Worm (Caenorhabditis elegans): ENCODE data around the gene W03A5.6.

W03A5.6 gene

DNA sequence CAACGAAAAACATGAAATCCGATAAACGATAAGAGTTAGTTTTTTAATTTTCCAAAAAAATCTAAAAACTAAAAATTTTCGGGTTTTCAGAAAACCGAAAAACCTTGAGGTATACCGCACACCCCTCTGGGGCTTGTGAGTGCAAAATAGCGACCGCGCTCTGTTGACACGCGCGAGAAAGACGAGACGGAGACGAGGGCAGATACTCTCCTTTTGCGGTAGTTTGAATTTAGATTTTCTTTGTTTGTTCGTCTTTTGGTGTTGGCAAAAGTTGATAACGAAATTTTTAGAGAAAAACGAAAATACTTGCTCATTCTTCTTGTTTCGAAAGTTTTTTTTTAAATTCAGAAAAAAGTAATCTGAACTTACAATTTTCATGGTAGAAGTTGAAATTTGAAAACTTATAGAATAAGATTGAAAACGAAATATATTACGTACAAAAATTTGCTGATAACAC is 34.8 kb downstream of the W03A5.6 start, which contains the start of the genes W03A5.2 and Y32H12A.8:
Gene W03A5.2 (plus strand): TSS at position 407 of the 457 bp plus-strand sequence.
Gene Y32H12A.8 (minus strand): TSS at position 410 of the 457 bp plus-strand sequence.
- TF ChIP-seq crh-2 (tag; optimal IDR thresholded peaks at IDR 0.05) (peak; percentile 26), nhr-77 (tag; optimal IDR thresholded peaks at IDR 0.05) (no peak), nhr-23 (tag; optimal IDR thresholded peaks at IDR 0.05) (no peak), gmeb-1 (tag; optimal IDR thresholded peaks at IDR 0.05) (peak; percentile 80), C34F6.9 (tag; optimal IDR thresholded peaks at IDR 0.05) (peak; percentile 16), nhr-129 (tag; optimal IDR thresholded peaks at IDR 0.05) (peak; percentile 43), unc-55 (GFP tag; optimal IDR thresholded peaks at IDR 0.05) (peak; percentile 76), lin-11 (tag; optimal IDR thresholded peaks at IDR 0.05) (peak; percentile 10), ceh-16 (tag; optimal IDR thresholded peaks at IDR 0.05) (no peak), lsy-2 (tag; optimal IDR thresholded peaks at IDR 0.05) (peak in 1 of 2 experiments; percentile 71)

DNA sequence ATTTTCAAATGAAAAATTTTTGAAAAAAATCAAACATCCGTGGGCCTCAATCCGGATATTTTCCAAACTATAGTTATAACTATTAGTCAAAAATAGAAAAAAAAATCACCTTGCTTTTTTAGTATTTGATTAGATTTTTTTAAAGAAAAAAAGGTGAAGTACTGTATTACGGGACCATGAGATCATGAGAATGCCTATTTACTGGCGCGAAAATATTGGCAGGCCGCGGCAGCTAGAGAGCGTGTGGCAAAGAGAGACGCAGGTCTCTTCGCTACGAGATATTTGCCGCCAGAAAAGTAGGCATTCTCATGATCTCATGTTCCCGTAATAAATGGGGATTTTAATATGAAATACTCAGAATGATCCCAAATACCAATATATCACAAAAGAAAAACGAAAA is 35.4 kb downstream of the W03A5.6 start:
- TF ChIP-seq unc-39 (tag; optimal IDR thresholded peaks at IDR 0.05), result no peak
- no peak for TF ChIP-seq skn-1 (tag; optimal IDR thresholded peaks at IDR 0.05)
- no peak for TF ChIP-seq elt-1 (tag; optimal IDR thresholded peaks at IDR 0.05)
- TF ChIP-seq crh-2 (tag; optimal IDR thresholded peaks at IDR 0.05), result no peak
- TF ChIP-seq sma-9 (GFP tag; optimal IDR thresholded peaks at IDR 0.05), result no peak
- no peak for TF ChIP-seq sma-9 (tag; optimal IDR thresholded peaks at IDR 0.05)
- no peak for TF ChIP-seq C34F6.9 (tag; optimal IDR thresholded peaks at IDR 0.05)
- no peak for TF ChIP-seq Y55F3AM.14 (GFP tag; optimal IDR thresholded peaks at IDR 0.05)
- no peak for TF ChIP-seq R02D3.7 (tag; optimal IDR thresholded peaks at IDR 0.05)
- no peak for TF ChIP-seq elt-3 (tag; optimal IDR thresholded peaks at IDR 0.05)
- no peak for TF ChIP-seq ceh-82 (tag; optimal IDR thresholded peaks at IDR 0.05)

DNA sequence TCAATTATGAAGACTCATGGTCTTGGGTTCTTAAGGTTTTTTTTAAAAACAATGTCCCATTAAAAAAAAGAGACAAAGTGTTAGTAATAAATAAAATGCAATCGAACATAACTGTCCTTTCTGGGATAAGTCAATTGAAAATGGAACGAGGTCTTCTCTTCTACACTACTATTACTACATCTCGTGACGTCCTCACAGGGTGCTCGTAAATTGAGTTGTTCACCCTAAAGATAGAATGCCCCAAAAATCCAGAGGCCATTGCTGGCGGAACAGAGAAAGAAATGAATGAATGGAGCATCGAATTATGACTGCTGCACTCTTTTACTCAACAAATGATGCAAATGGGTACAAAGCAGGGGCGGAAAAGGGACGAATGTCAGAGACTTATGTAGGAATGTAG is 38.0 kb downstream of the W03A5.6 start:
- TF ChIP-seq nhr-6 (tag; optimal IDR thresholded peaks at IDR 0.05), result no peak
- no peak for TF ChIP-seq gmeb-1 (tag; optimal IDR thresholded peaks at IDR 0.05)
- no peak for TF ChIP-seq peb-1 (tag; optimal IDR thresholded peaks at IDR 0.05)
- no peak for TF ChIP-seq mdl-1 (tag; optimal IDR thresholded peaks at IDR 0.05)
- TF ChIP-seq sma-9 (GFP tag; optimal IDR thresholded peaks at IDR 0.05), result no peak
- TF ChIP-seq sma-9 (tag; optimal IDR thresholded peaks at IDR 0.05), result no peak
- TF ChIP-seq sma-3 (GFP tag; optimal IDR thresholded peaks at IDR 0.05), result no peak
- no peak for TF ChIP-seq ceh-82 (tag; optimal IDR thresholded peaks at IDR 0.05)
- TF ChIP-seq ztf-4 (tag; optimal IDR thresholded peaks at IDR 0.05), result no peak
- no peak for TF ChIP-seq fos-1 (tag; optimal IDR thresholded peaks at IDR 0.05)
- no peak for TF ChIP-seq lin-13 (GFP tag; optimal IDR thresholded peaks at IDR 0.05)
- TF ChIP-seq ztf-11 (tag; optimal IDR thresholded peaks at IDR 0.05), result no peak
- TF ChIP-seq ceh-16 (tag; optimal IDR thresholded peaks at IDR 0.05), result no peak
- TF ChIP-seq blmp-1 (tag; optimal IDR thresholded peaks at IDR 0.05; ENCODE audit: insufficient read depth), result no peak

DNA sequence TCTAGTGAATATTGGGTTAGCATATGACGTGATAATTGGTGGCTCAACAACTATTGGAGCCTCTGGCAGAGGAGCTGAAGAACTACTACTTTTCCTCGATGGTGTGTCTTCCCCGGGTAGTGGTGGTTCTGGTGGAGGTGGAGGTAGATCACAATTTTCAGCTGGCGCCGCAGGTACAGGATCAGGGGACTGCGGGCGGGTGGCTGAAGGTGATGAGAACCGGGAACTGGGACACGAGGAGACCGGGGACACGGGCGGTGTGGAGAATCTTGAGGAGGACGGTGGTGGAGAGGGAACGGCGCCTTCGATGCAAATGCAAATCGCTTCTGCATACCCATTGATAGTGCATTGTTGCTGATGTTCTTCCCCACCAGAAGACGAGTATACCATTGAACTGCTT is 44.7 kb downstream of the W03A5.6 start:
- TF ChIP-seq unc-62 (GFP tag; optimal IDR thresholded peaks at IDR 0.05), result no peak

DNA sequence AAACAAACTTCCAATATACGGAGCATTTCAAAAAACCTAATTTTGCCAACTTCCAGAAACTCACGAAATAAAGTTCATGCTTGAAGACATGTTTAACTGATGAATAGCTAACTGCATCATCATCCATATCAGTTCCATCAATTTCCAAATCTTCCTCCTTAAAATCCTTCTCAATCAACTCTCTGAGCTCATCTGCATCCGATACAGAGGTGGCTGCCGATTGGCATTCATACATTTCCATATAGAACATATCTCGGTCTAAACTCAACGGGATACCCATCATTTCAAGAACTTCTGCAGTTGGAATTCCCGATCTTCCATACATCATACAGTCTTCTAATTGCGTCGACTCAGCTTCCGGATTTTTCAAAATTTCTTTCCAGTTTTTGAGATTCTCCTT is 51.1 kb downstream of the W03A5.6 start:
- TF ChIP-seq nhr-12 (tag; optimal IDR thresholded peaks at IDR 0.05), result no peak
- TF ChIP-seq nhr-129 (tag; optimal IDR thresholded peaks at IDR 0.05), result no peak

DNA sequence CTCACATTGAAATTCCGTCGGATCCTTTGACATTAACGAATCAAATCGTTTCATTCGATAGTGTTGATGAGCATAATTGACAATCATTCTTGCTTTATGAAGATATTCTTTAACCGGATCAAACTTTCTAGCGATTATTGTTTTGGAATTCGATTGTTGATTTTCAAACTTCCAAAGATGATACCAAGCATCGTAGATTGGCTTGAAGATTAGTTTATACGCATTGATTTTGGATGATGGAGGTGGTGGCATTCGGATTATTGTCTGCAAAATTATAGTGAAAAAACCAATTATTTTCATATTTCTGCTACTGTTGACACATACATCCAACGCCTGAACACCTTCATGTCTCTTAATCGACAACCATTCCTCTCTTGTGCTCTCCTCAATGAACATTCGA is 52.3 kb downstream of the W03A5.6 start:
- no peak for TF ChIP-seq ZK546.5 (tag; optimal IDR thresholded peaks at IDR 0.05)
- TF ChIP-seq nhr-23 (tag; optimal IDR thresholded peaks at IDR 0.05), result no peak
- TF ChIP-seq ztf-4 (tag; optimal IDR thresholded peaks at IDR 0.05), result no peak
- no peak for TF ChIP-seq unc-39 (tag; optimal IDR thresholded peaks at IDR 0.05)
- no peak for TF ChIP-seq nhr-25 (tag; optimal IDR thresholded peaks at IDR 0.05)
- TF ChIP-seq ztf-11 (tag; optimal IDR thresholded peaks at IDR 0.05), result no peak
- TF ChIP-seq mab-5 (tag; optimal IDR thresholded peaks at IDR 0.05), result no peak
- TF ChIP-seq elt-1 (tag; optimal IDR thresholded peaks at IDR 0.05), result no peak

Data from whole organism, L2 larva.